Fruit fly (Drosophila melanogaster) whole organism, embryonic: ENCODE measurements around the gene HHEX.

Experiments
- Aef1 ChIP-seq: fragments of 200-800 bp; sonication (Bioruptor generic); IDR thresholded peaks from 3 replicates; pipeline ENCODE4 v1.3.6; 2022; ENCODE audit warnings: missing biosample characterization, missing genetic modification characterization
- BEAF-32 ChIP-seq: fragments of 200-800 bp; sonication (Bioruptor generic); optimal IDR thresholded peaks from 3 replicates; lab custom pipeline; 2017; ENCODE audit warnings: missing biosample characterization, missing genetic modification characterization, mild to moderate bottlenecking, moderate library complexity, missing genetic modification reagents
- CG10979 ChIP-seq: fragments of 200-800 bp; sonication (Bioruptor generic); optimal IDR thresholded peaks from 2 replicates; lab custom pipeline; 2018; ENCODE audit warnings: missing biosample characterization, mild to moderate bottlenecking, missing genetic modification characterization, moderate library complexity
- CG11723 ChIP-seq: fragments of 200-800 bp; sonication (Bioruptor generic); optimal IDR thresholded peaks from 2 replicates; lab custom pipeline; 2017; ENCODE audit warnings: missing biosample characterization, mild to moderate bottlenecking, missing genetic modification characterization
- CG14441 ChIP-seq: fragments of 200-800 bp; sonication (Bioruptor generic); IDR thresholded peaks from 2 replicates; pipeline ENCODE4 v1.3.6; 2022; ENCODE audit warnings: missing biosample characterization, missing genetic modification characterization
- CG14667 ChIP-seq: fragments of 200-800 bp; sonication (Bioruptor generic); IDR thresholded peaks from 2 replicates; pipeline ENCODE4 v1.3.6; 2022; ENCODE audit warnings: missing biosample characterization, missing genetic modification characterization
- CG16863 ChIP-seq: fragments of 200-800 bp; sonication (Bioruptor generic); optimal IDR thresholded peaks from 3 replicates; lab custom pipeline; 2016; ENCODE audit warnings: missing biosample characterization, missing genetic modification characterization
- CG1832 ChIP-seq: fragments of 200-800 bp; sonication (Bioruptor generic); optimal IDR thresholded peaks from 2 replicates; lab custom pipeline; 2017; ENCODE audit warnings: missing biosample characterization, mild to moderate bottlenecking, missing genetic modification characterization, inconsistent platforms
- CG2129 ChIP-seq: fragments of 200-800 bp; sonication (Bioruptor generic); IDR thresholded peaks from 2 replicates; pipeline ENCODE4 v1.3.6; 2022; ENCODE audit warnings: missing biosample characterization, missing genetic modification characterization; ENCODE audit not compliant: partially characterized antibody
- CG2199 ChIP-seq: fragments of 200-800 bp; sonication (Bioruptor generic); IDR thresholded peaks from 3 replicates; pipeline ENCODE4 v1.3.6; 2022; ENCODE audit warnings: missing biosample characterization, missing genetic modification characterization
- CG2712 ChIP-seq: fragments of 200-800 bp; optimal IDR thresholded peaks from 3 replicates; lab custom pipeline; 2019; ENCODE audit warnings: missing biosample characterization, mild to moderate bottlenecking, missing genetic modification characterization, moderate library complexity
- CG30020 ChIP-seq: fragments of 200-800 bp; optimal IDR thresholded peaks from 2 replicates; lab custom pipeline; 2019; ENCODE audit warnings: missing biosample characterization, mild to moderate bottlenecking, missing genetic modification characterization, moderate library complexity
- CG32772 ChIP-seq: fragments of 200-800 bp; sonication (Bioruptor generic); IDR thresholded peaks from 2 replicates; pipeline ENCODE4 v1.3.6; 2022; ENCODE audit warnings: missing biosample characterization, missing genetic modification characterization
- CG3407 ChIP-seq: fragments of 200-800 bp; sonication (Bioruptor generic); optimal IDR thresholded peaks from 2 replicates; lab custom pipeline; 2018; ENCODE audit warnings: missing biosample characterization, mild to moderate bottlenecking, missing genetic modification characterization
- CG4404 ChIP-seq: fragments of 200-800 bp; sonication (Bioruptor generic); IDR thresholded peaks from 2 replicates; pipeline ENCODE4 v1.3.6; 2022; ENCODE audit warnings: missing biosample characterization, missing genetic modification characterization
- CG6683 ChIP-seq: fragments of 200-800 bp; sonication (Bioruptor generic); optimal IDR thresholded peaks from 2 replicates; lab custom pipeline; 2017; ENCODE audit warnings: missing biosample characterization, mild to moderate bottlenecking, missing genetic modification characterization, missing genetic modification reagents
- CG7271 ChIP-seq: fragments of 200-800 bp; sonication (Bioruptor generic); optimal IDR thresholded peaks from 2 replicates; lab custom pipeline; 2018; ENCODE audit warnings: missing biosample characterization, mild to moderate bottlenecking, missing genetic modification characterization, moderate library complexity
- CoRest ChIP-seq: fragments of 200-800 bp; sonication (Bioruptor generic); optimal IDR thresholded peaks from 3 replicates; lab custom pipeline; 2018; ENCODE audit warnings: missing biosample characterization, mild to moderate bottlenecking, missing genetic modification characterization, moderate library complexity
- Ets65A ChIP-seq: fragments of 200-800 bp; sonication (Bioruptor generic); peaks from one replicate; lab custom pipeline; 2016; ENCODE audit warnings: missing biosample characterization, missing genetic modification characterization
- Gug ChIP-seq: fragments of 200-800 bp; sonication (Bioruptor generic); IDR thresholded peaks from 4 replicates; pipeline ENCODE4 v1.3.6; 2022; ENCODE audit warnings: missing biosample characterization, missing genetic modification characterization
- HLH54F ChIP-seq: fragments of 200-800 bp; sonication (Bioruptor generic); optimal IDR thresholded peaks from 3 replicates; lab custom pipeline; 2016; ENCODE audit warnings: missing biosample characterization, missing genetic modification characterization
- Hmx ChIP-seq: fragments of 200-800 bp; sonication (Bioruptor generic); optimal IDR thresholded peaks from 2 replicates; lab custom pipeline; 2016; ENCODE audit warnings: missing biosample characterization, missing genetic modification characterization
- Max ChIP-seq: fragments of 200-800 bp; sonication (Bioruptor generic); optimal IDR thresholded peaks from 2 replicates; lab custom pipeline; 2016; ENCODE audit warnings: missing biosample characterization, mild to moderate bottlenecking, missing genetic modification characterization
- Meics ChIP-seq: fragments of 200-800 bp; sonication (Bioruptor generic); optimal IDR thresholded peaks from 2 replicates; lab custom pipeline; 2017; ENCODE audit warnings: missing biosample characterization, mild to moderate bottlenecking, missing genetic modification characterization
- Opbp ChIP-seq: fragments of 200-800 bp; sonication (Bioruptor generic); IDR thresholded peaks from 3 replicates; pipeline ENCODE4 v1.3.6; 2022; ENCODE audit warnings: missing biosample characterization, missing genetic modification characterization; ENCODE audit not compliant: partially characterized antibody
- Sox102F ChIP-seq: fragments of 200-800 bp; sonication (Bioruptor generic); optimal IDR thresholded peaks from 2 replicates; lab custom pipeline; 2018; ENCODE audit warnings: missing biosample characterization, mild to moderate bottlenecking, missing genetic modification characterization, moderate library complexity
- Taf1 ChIP-seq: fragments of 200-800 bp; sonication (Bioruptor generic); IDR thresholded peaks from 2 replicates; pipeline ENCODE4 v1.3.6; 2022; ENCODE audit warnings: missing biosample characterization, missing genetic modification characterization
- abd-A ChIP-seq: fragments of 200-800 bp; sonication (Bioruptor generic); optimal IDR thresholded peaks from 3 replicates; lab custom pipeline; 2019; ENCODE audit warnings: missing biosample characterization, mild to moderate bottlenecking, missing genetic modification characterization, moderate library complexity
- bigmax ChIP-seq: fragments of 200-800 bp; sonication (Bioruptor generic); optimal IDR thresholded peaks from 2 replicates; lab custom pipeline; 2018; ENCODE audit warnings: missing biosample characterization, mild to moderate bottlenecking, missing genetic modification characterization
- br ChIP-seq: fragments of >200 bp; optimal IDR thresholded peaks from 2 replicates; lab custom pipeline; 2017
- chinmo ChIP-seq: fragments of 200-800 bp; sonication (Bioruptor generic); IDR thresholded peaks from 4 replicates; pipeline ENCODE4 v1.3.6; 2022; ENCODE audit warnings: missing biosample characterization, missing genetic modification characterization; ENCODE audit not compliant: partially characterized antibody
- crc ChIP-seq: fragments of 200-800 bp; sonication (Bioruptor generic); optimal IDR thresholded peaks from 2 replicates; lab custom pipeline; 2016; ENCODE audit warnings: missing biosample characterization, missing genetic modification characterization
- croc ChIP-seq: fragments of 200-800 bp; sonication (Bioruptor generic); conservative IDR thresholded peaks from 3 replicates; pipeline ENCODE4 v1.3.6; 2022; ENCODE audit warnings: missing biosample characterization, missing genetic modification characterization
- crol ChIP-seq: fragments of 200-800 bp; sonication (Bioruptor generic); IDR thresholded peaks from 2 replicates; pipeline ENCODE4 v1.3.6; 2022; ENCODE audit warnings: missing biosample characterization, missing genetic modification characterization
- eve ChIP-seq, 2 experiments: fragments of >200 bp; optimal IDR thresholded peaks; 2 replicates each; lab custom pipeline; 2017; ENCODE audit warnings: missing biosample characterization in 2 of 2, missing genetic modification characterization in 2 of 2
- fd3F ChIP-seq: fragments of 200-800 bp; sonication (Bioruptor generic); optimal IDR thresholded peaks from 2 replicates; lab custom pipeline; 2018; ENCODE audit warnings: missing biosample characterization, mild to moderate bottlenecking, missing genetic modification characterization, moderate library complexity
- grn ChIP-seq: fragments of 200-800 bp; sonication (Bioruptor generic); optimal IDR thresholded peaks from 3 replicates; lab custom pipeline; 2017; ENCODE audit warnings: missing biosample characterization, missing genetic modification characterization
- gro ChIP-seq: fragments of 200-800 bp; sonication (Bioruptor generic); optimal IDR thresholded peaks from 2 replicates; lab custom pipeline; 2016; ENCODE audit warnings: missing biosample characterization, missing genetic modification characterization
- gsb ChIP-seq: fragments of 200-800 bp; sonication (Bioruptor generic); IDR thresholded peaks from 2 replicates; pipeline ENCODE4 v1.3.6; 2022; ENCODE audit warnings: missing biosample characterization, missing genetic modification characterization
- her ChIP-seq: fragments of 200-800 bp; sonication (Bioruptor generic); optimal IDR thresholded peaks from 2 replicates; lab custom pipeline; 2016; ENCODE audit warnings: missing biosample characterization, missing genetic modification characterization
- jigr1 ChIP-seq: fragments of 200-800 bp; sonication (Bioruptor generic); IDR thresholded peaks from 3 replicates; pipeline ENCODE4 v1.3.6; 2022; ENCODE audit warnings: missing biosample characterization, missing genetic modification characterization
- knrl ChIP-seq: fragments of 200-800 bp; sonication (Bioruptor generic); IDR thresholded peaks from 3 replicates; pipeline ENCODE4 v1.3.6; 2022; ENCODE audit warnings: missing biosample characterization, missing genetic modification characterization; ENCODE audit not compliant: partially characterized antibody
- lov ChIP-seq, 2 experiments: fragments of 200-800 bp in 1 of 2; fragments of >200 bp in 1 of 2; sonication (Bioruptor generic) in 1 of 2; IDR thresholded peaks in 1 of 2; optimal IDR thresholded peaks in 1 of 2; 2 replicates in 1 of 2; 3 replicates in 1 of 2; pipeline versions ENCODE4 v1.3.6 to Lab custom; 2017 to 2022; ENCODE audit warnings: missing biosample characterization in 1 of 2, missing genetic modification characterization in 1 of 2
- mld ChIP-seq: fragments of 200-800 bp; sonication (Bioruptor generic); IDR thresholded peaks from 3 replicates; pipeline ENCODE4 v1.3.6; 2022; ENCODE audit warnings: missing biosample characterization, missing genetic modification characterization; ENCODE audit not compliant: partially characterized antibody
- scrt ChIP-seq: fragments of 200-800 bp; sonication (Bioruptor generic); optimal IDR thresholded peaks from 2 replicates; lab custom pipeline; 2018; ENCODE audit warnings: missing biosample characterization, mild to moderate bottlenecking, missing genetic modification characterization, moderate library complexity
- slp2 ChIP-seq: fragments of 200-800 bp; sonication (Bioruptor generic); optimal IDR thresholded peaks from 2 replicates; lab custom pipeline; 2016; ENCODE audit warnings: missing biosample characterization, missing genetic modification characterization
- sqz ChIP-seq: fragments of 200-800 bp; sonication (Bioruptor generic); optimal IDR thresholded peaks from 3 replicates; lab custom pipeline; 2018; ENCODE audit warnings: missing biosample characterization, mild to moderate bottlenecking, missing genetic modification characterization
- ssp ChIP-seq: fragments of 200-800 bp; sonication (Bioruptor generic); IDR thresholded peaks from 2 replicates; pipeline ENCODE4 v1.3.6; 2022; ENCODE audit warnings: missing biosample characterization, missing genetic modification characterization
- tin ChIP-seq: fragments of 200-800 bp; sonication (Bioruptor generic); optimal IDR thresholded peaks from 3 replicates; lab custom pipeline; 2016; ENCODE audit warnings: missing biosample characterization, missing genetic modification characterization
- toy ChIP-seq: fragments of 200-800 bp; sonication (Bioruptor generic); IDR thresholded peaks from 2 replicates; pipeline ENCODE4 v1.3.6; 2022; ENCODE audit warnings: missing biosample characterization, missing genetic modification characterization
- usp ChIP-seq: fragments of >200 bp; optimal IDR thresholded peaks from 2 replicates; lab custom pipeline; 2017; ENCODE audit warnings: missing biosample characterization, missing genetic modification characterization
- yki ChIP-seq: fragments of >200 bp; optimal IDR thresholded peaks from 3 replicates; lab custom pipeline; 2018

The HHEX gene

dm6 chr3R:21118784-21119183, 38.1 kb upstream of the HHEX start, which contains the start of gene Bdbt (continued):
- TF ChIP-seq CG2712 (no peak), Max (peak; percentile 62), slp2 (GFP tag; lab: Kevin White, UChicago) (no peak), tin (GFP tag; lab: Kevin White, UChicago) (no peak), Meics (GFP tag; lab: Kevin White, UChicago) (no peak), croc (GFP tag; lab: Robert Waterston, UW) (no peak), chinmo (peak; percentile 90), scrt (no peak), CG2199 (GFP tag; lab: Robert Waterston, UW) (no peak), BEAF-32 (GFP tag; lab: Kevin White, UChicago) (peak; percentile 25), Gug (GFP tag; lab: Robert Waterston, UW) (no peak), HLH54F (GFP tag; lab: Kevin White, UChicago) (peak; percentile 35), fd3F (GFP tag; lab: Kevin White, UChicago) (no peak), toy (GFP tag; lab: Robert Waterston, UW) (no peak), Aef1 (GFP tag; lab: Robert Waterston, UW) (peak; percentile 40; the same call in 2 of the 3 replicates), br (lab: Kevin White, UChicago) (no peak), yki (no peak), CG2129 (GFP tag; lab: Robert Waterston, UW) (no peak), CG32772 (GFP tag; lab: Robert Waterston, UW) (no peak), gsb (GFP tag; lab: Robert Waterston, UW) (no peak), Hmx (no peak), CG30020 (peak; percentile 68), crol (GFP tag; lab: Robert Waterston, UW) (no peak), CG14667 (GFP tag; lab: Robert Waterston, UW) (no peak), lov (optimal IDR thresholded peaks at IDR 0.05; lab: Kevin White, UChicago) (no peak), lov (GFP tag; IDR thresholded peaks at IDR 0.05; lab: Robert Waterston, UW) (no peak), CG6683 (no peak), CG16863 (GFP tag; lab: Kevin White, UChicago) (no peak), grn (GFP tag; lab: Kevin White, UChicago) (no peak), mld (peak; percentile 83), CG3407 (GFP tag; lab: Kevin White, UChicago) (no peak), CG1832 (GFP tag; lab: Kevin White, UChicago) (no peak), CG4404 (no peak), CG10979 (tag; lab: Kevin White, UChicago) (no peak), ssp (GFP tag; lab: Robert Waterston, UW) (peak; percentile 95), Sox102F (GFP tag; lab: Kevin White, UChicago) (no peak), crc (GFP tag; lab: Kevin White, UChicago) (no peak), CG11723 (GFP tag; lab: Kevin White, UChicago) (no peak), gro (GFP tag; lab: Kevin White, UChicago) (peak; percentile 60), sqz (GFP tag; lab: Kevin White, UChicago) (no peak), Opbp (GFP tag; lab: Robert Waterston, UW) (peak; percentile 73; the same call in 2 of the 3 replicates), bigmax (no peak), CG7271 (tag; lab: Kevin White, UChicago) (no peak), usp (GFP tag; lab: Kevin White, UChicago) (no peak), CG14441 (peak; percentile 49; the same call in 1 of the 2 replicates), eve (GFP tag; optimal IDR thresholded peaks at IDR 0.05; lab: Kevin White, UChicago) (no peak), her (GFP tag; lab: Kevin White, UChicago) (no peak), jigr1 (GFP tag; lab: Robert Waterston, UW) (no peak), CoRest (tag; lab: Kevin White, UChicago) (no peak), Taf1 (no peak), abd-A (no peak), knrl (GFP tag; lab: Robert Waterston, UW) (peak; percentile 54; the same call in 2 of the 3 replicates), Ets65A (GFP tag; lab: Kevin White, UChicago) (peak; percentile 32)
